Worm (Caenorhabditis elegans): ENCODE results near the gene C49G7.12.

DNA sequence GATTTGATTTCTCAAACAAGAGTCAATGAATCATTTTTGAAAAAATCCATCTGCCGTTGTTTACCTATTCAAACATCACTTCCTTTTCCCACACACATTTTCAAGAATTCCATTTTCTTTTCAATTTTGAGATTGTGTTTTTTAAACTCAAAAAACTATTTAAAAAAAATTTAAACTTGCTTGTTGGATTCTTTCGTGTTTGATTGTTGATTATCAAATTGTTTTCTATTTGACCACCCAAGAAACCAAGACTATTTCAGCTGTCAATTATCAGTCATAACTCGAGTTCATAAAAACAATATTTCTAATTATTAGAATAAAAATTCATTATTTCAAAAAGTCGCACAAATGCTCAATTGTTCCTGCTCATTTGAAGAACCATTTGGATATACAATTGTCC, 33.0 kb upstream of the C49G7.12 start, which contains the start of gene srh-8:
- no peak for TF ChIP-seq ceh-31 (tag; optimal IDR thresholded peaks at IDR 0.05)
- no peak for TF ChIP-seq pqm-1 (tag; optimal IDR thresholded peaks at IDR 0.05)
- TF ChIP-seq ahr-1 (tag; optimal IDR thresholded peaks at IDR 0.05) = no peak
- no peak for TF ChIP-seq C38D4.7 (GFP tag; optimal IDR thresholded peaks at IDR 0.05)
- no peak for TF ChIP-seq nhr-232 (tag; optimal IDR thresholded peaks at IDR 0.05)
- no peak for TF ChIP-seq eyg-1 (tag; optimal IDR thresholded peaks at IDR 0.05)
- no peak for TF ChIP-seq unc-3 (GFP tag; conservative IDR thresholded peaks at IDR 0.05)
- no peak for TF ChIP-seq unc-3 (tag; optimal IDR thresholded peaks at IDR 0.05)
- no peak for TF ChIP-seq ama-1 (optimal IDR thresholded peaks at IDR 0.05)
- no peak for TF ChIP-seq unc-86 (tag; optimal IDR thresholded peaks at IDR 0.05)
- no peak for TF ChIP-seq hlh-13 (GFP tag; optimal IDR thresholded peaks at IDR 0.05)
- no peak for TF ChIP-seq hlh-30 (tag; optimal IDR thresholded peaks at IDR 0.05; ENCODE audit: insufficient read depth)
- TF ChIP-seq pat-9 (tag; optimal IDR thresholded peaks at IDR 0.05) = no peak
- no peak for TF ChIP-seq ceh-14 (tag; optimal IDR thresholded peaks at IDR 0.05)
